Worm (Caenorhabditis elegans): ENCODE measurements around the gene F26G1.15.

The F26G1.15 gene

ce11 chrII:4827734-4828609, 37.9 kb downstream of the F26G1.15 start, which contains the start of the genes fbxb-88 and tbck-1:
TSS of gene fbxb-88 (minus strand) at chrII:4827884.
TSS of gene tbck-1 (plus strand) at chrII:4828559.
- TF ChIP-seq snpc-4 (tag; optimal IDR thresholded peaks at IDR 0.05), result peak; percentile 54
- no peak for TF ChIP-seq aly-2 (tag; optimal IDR thresholded peaks at IDR 0.05)
- no peak for TF ChIP-seq peb-1 (tag; optimal IDR thresholded peaks at IDR 0.05)
- no peak for TF ChIP-seq unc-39 (tag; optimal IDR thresholded peaks at IDR 0.05)
- no peak for TF ChIP-seq mab-5 (tag; optimal IDR thresholded peaks at IDR 0.05)
- no peak for TF ChIP-seq Y55F3AM.14 (GFP tag; optimal IDR thresholded peaks at IDR 0.05)
- TF ChIP-seq gmeb-1 (tag; optimal IDR thresholded peaks at IDR 0.05), result peak; percentile 97
- no peak for TF ChIP-seq zag-1 (tag; optimal IDR thresholded peaks at IDR 0.05)
- no peak for TF ChIP-seq skn-1 (tag; optimal IDR thresholded peaks at IDR 0.05)
- peak; percentile 63 for TF ChIP-seq crh-2 (tag; optimal IDR thresholded peaks at IDR 0.05)
- no peak for TF ChIP-seq ceh-16 (tag; optimal IDR thresholded peaks at IDR 0.05)
- TF ChIP-seq alr-1 (tag; optimal IDR thresholded peaks at IDR 0.05), result no peak
- TF ChIP-seq blmp-1 (tag; optimal IDR thresholded peaks at IDR 0.05; ENCODE audit: insufficient read depth), result no peak
- no peak for TF ChIP-seq nhr-129 (tag; optimal IDR thresholded peaks at IDR 0.05)
- peak in 1 of 2 experiments; percentile 26 for TF ChIP-seq lsy-2 (tag; optimal IDR thresholded peaks at IDR 0.05)
- no peak for TF ChIP-seq mdl-1 (tag; optimal IDR thresholded peaks at IDR 0.05)
- no peak for TF ChIP-seq nhr-11 (tag; optimal IDR thresholded peaks at IDR 0.05)
- TF ChIP-seq sma-9 (GFP tag; optimal IDR thresholded peaks at IDR 0.05), result no peak
- no peak for TF ChIP-seq sma-9 (tag; optimal IDR thresholded peaks at IDR 0.05)
- TF ChIP-seq ama-1 (optimal IDR thresholded peaks at IDR 0.05), result no peak
- peak; percentile 56 for TF ChIP-seq C34F6.9 (tag; optimal IDR thresholded peaks at IDR 0.05)
- TF ChIP-seq ztf-11 (tag; optimal IDR thresholded peaks at IDR 0.05), result no peak
- TF ChIP-seq sma-3 (GFP tag; optimal IDR thresholded peaks at IDR 0.05), result no peak
- TF ChIP-seq egl-27 (tag; optimal IDR thresholded peaks at IDR 0.05), result no peak
- TF ChIP-seq F13H6.1 (tag; optimal IDR thresholded peaks at IDR 0.05), result no peak
- no peak for TF ChIP-seq nhr-10 (tag; optimal IDR thresholded peaks at IDR 0.05)
- TF ChIP-seq unc-62 (GFP tag; optimal IDR thresholded peaks at IDR 0.05), result no peak
- TF ChIP-seq ceh-82 (tag; optimal IDR thresholded peaks at IDR 0.05), result no peak
- no peak for TF ChIP-seq R02D3.7 (tag; optimal IDR thresholded peaks at IDR 0.05)
- TF ChIP-seq nhr-23 (tag; optimal IDR thresholded peaks at IDR 0.05), result no peak
- TF ChIP-seq lin-13 (GFP tag; optimal IDR thresholded peaks at IDR 0.05), result no peak
- no peak for TF ChIP-seq fos-1 (tag; optimal IDR thresholded peaks at IDR 0.05)
- no peak for TF ChIP-seq ztf-4 (tag; optimal IDR thresholded peaks at IDR 0.05)
- no peak for TF ChIP-seq elt-1 (tag; optimal IDR thresholded peaks at IDR 0.05)
- no peak for TF ChIP-seq elt-3 (tag; optimal IDR thresholded peaks at IDR 0.05)
- peak; percentile 82 for TF ChIP-seq unc-55 (GFP tag; optimal IDR thresholded peaks at IDR 0.05)
- no peak for TF ChIP-seq nhr-77 (tag; optimal IDR thresholded peaks at IDR 0.05)

ce11 chrII:4834761-4835160, 44.7 kb downstream of the F26G1.15 start, which contains the start of the genes C33F10.11 and C33F10.1:
TSS of gene C33F10.11 (minus strand) at chrII:4834861.
TSS of gene C33F10.1 (plus strand) at chrII:4835023.
- TF ChIP-seq lin-11 (tag; optimal IDR thresholded peaks at IDR 0.05) (no peak), lin-13 (GFP tag; optimal IDR thresholded peaks at IDR 0.05) (no peak), fos-1 (tag; optimal IDR thresholded peaks at IDR 0.05) (no peak), crh-2 (tag; optimal IDR thresholded peaks at IDR 0.05) (no peak), mab-5 (tag; optimal IDR thresholded peaks at IDR 0.05) (no peak), nhr-129 (tag; optimal IDR thresholded peaks at IDR 0.05) (no peak), F13H6.1 (tag; optimal IDR thresholded peaks at IDR 0.05) (no peak), sma-3 (GFP tag; optimal IDR thresholded peaks at IDR 0.05) (no peak), mdl-1 (tag; optimal IDR thresholded peaks at IDR 0.05) (no peak), nhr-11 (tag; optimal IDR thresholded peaks at IDR 0.05) (no peak), nhr-237 (tag; optimal IDR thresholded peaks at IDR 0.05) (no peak), sma-9 (GFP tag; optimal IDR thresholded peaks at IDR 0.05) (no peak), sma-9 (tag; optimal IDR thresholded peaks at IDR 0.05) (no peak), Y55F3AM.14 (GFP tag; optimal IDR thresholded peaks at IDR 0.05) (no peak)

ce11 chrII:4837659-4838058, 47.6 kb downstream of the F26G1.15 start, which contains the start of gene C33F10.12:
TSS of gene C33F10.12 (minus strand) at chrII:4837759.
- no peak for TF ChIP-seq skn-1 (tag; optimal IDR thresholded peaks at IDR 0.05)
- no peak for TF ChIP-seq lin-13 (GFP tag; optimal IDR thresholded peaks at IDR 0.05)
- TF ChIP-seq nhr-21 (tag; optimal IDR thresholded peaks at IDR 0.05), result no peak

All from whole organism, L2 larva.